Fruit fly (Drosophila melanogaster) whole organism, embryonic: ENCODE data around the gene cue.
A peak's percentile ranks its signal among the peaks of the same experiment; 100 is the strongest.

Experiments used
- Asciz ChIP-seq: fragments of 200-800 bp; sonication (Bioruptor generic); optimal IDR thresholded peaks from 2 replicates; lab custom pipeline; 2017; ENCODE audit warnings: missing biosample characterization, mild to moderate bottlenecking, missing genetic modification characterization, missing genetic modification reagents
- CG10462 ChIP-seq: fragments of 200-800 bp; sonication (Bioruptor generic); optimal IDR thresholded peaks from 2 replicates; lab custom pipeline; 2016; ENCODE audit warnings: missing biosample characterization, missing genetic modification characterization
- CG10565 ChIP-seq: fragments of 200-800 bp; sonication (Bioruptor generic); optimal IDR thresholded peaks from 3 replicates; lab custom pipeline; 2016; ENCODE audit warnings: missing biosample characterization, mild to moderate bottlenecking, missing genetic modification characterization
- CG12659 ChIP-seq: fragments of 200-800 bp; sonication (Bioruptor generic); optimal IDR thresholded peaks from 3 replicates; lab custom pipeline; 2017; ENCODE audit warnings: mild to moderate bottlenecking, missing biosample characterization, missing genetic modification reagents, missing genetic modification characterization
- CG12942 ChIP-seq: fragments of 200-800 bp; sonication (Bioruptor generic); optimal IDR thresholded peaks from 3 replicates; lab custom pipeline; 2016; ENCODE audit warnings: missing biosample characterization, missing genetic modification characterization
- CG13424 ChIP-seq: fragments of 200-800 bp; sonication (Bioruptor generic); optimal IDR thresholded peaks from 2 replicates; lab custom pipeline; 2019; ENCODE audit warnings: missing biosample characterization, mild to moderate bottlenecking, missing genetic modification characterization, moderate library complexity
- CG13624 ChIP-seq: fragments of 200-800 bp; sonication (Bioruptor generic); optimal IDR thresholded peaks from 2 replicates; lab custom pipeline; 2016; ENCODE audit warnings: missing biosample characterization, missing genetic modification characterization
- CG13775 ChIP-seq: fragments of 200-800 bp; sonication (Bioruptor generic); optimal IDR thresholded peaks from 3 replicates; lab custom pipeline; 2017; ENCODE audit warnings: missing biosample characterization, mild to moderate bottlenecking, missing genetic modification characterization
- CG14965 ChIP-seq: fragments of 200-800 bp; sonication (Bioruptor generic); optimal IDR thresholded peaks from 2 replicates; lab custom pipeline; 2016; ENCODE audit warnings: missing biosample characterization, missing genetic modification characterization, borderline replicate concordance
- CG15514 ChIP-seq: fragments of 200-800 bp; sonication (Bioruptor generic); optimal IDR thresholded peaks from 3 replicates; lab custom pipeline; 2017; ENCODE audit warnings: missing biosample characterization, missing genetic modification characterization, mild to moderate bottlenecking, moderate library complexity, missing genetic modification reagents
- CG1647 ChIP-seq: fragments of 200-800 bp; sonication (Bioruptor generic); optimal IDR thresholded peaks from 3 replicates; lab custom pipeline; 2016; ENCODE audit warnings: missing biosample characterization, missing genetic modification characterization
- CG16813 ChIP-seq: fragments of 200-800 bp; sonication (Bioruptor generic); IDR thresholded peaks from 3 replicates; pipeline ENCODE4 v1.3.6; 2022; ENCODE audit warnings: missing biosample characterization, missing genetic modification characterization; ENCODE audit not compliant: partially characterized antibody
- CG18262 ChIP-seq: fragments of 200-800 bp; optimal IDR thresholded peaks from 3 replicates; lab custom pipeline; 2019; ENCODE audit warnings: missing biosample characterization, mild to moderate bottlenecking, missing genetic modification characterization, moderate library complexity
- CG18476 ChIP-seq: fragments of 200-800 bp; sonication (Bioruptor generic); optimal IDR thresholded peaks from 2 replicates; lab custom pipeline; 2016; ENCODE audit warnings: missing biosample characterization, mild to moderate bottlenecking, missing genetic modification characterization
- CG2678 ChIP-seq: fragments of 200-800 bp; sonication (Bioruptor generic); optimal IDR thresholded peaks from 3 replicates; lab custom pipeline; 2019; ENCODE audit warnings: missing biosample characterization, mild to moderate bottlenecking, missing genetic modification characterization, moderate library complexity
- CG30020 ChIP-seq: fragments of 200-800 bp; optimal IDR thresholded peaks from 2 replicates; lab custom pipeline; 2019; ENCODE audit warnings: missing biosample characterization, mild to moderate bottlenecking, missing genetic modification characterization, moderate library complexity
- CG32532 ChIP-seq: fragments of 200-800 bp; sonication (Bioruptor generic); IDR thresholded peaks from 2 replicates; pipeline ENCODE4 v1.3.6; 2022; ENCODE audit warnings: missing biosample characterization, missing genetic modification characterization
- CG34224 ChIP-seq: fragments of 200-800 bp; sonication (Bioruptor generic); IDR thresholded peaks from 3 replicates; pipeline ENCODE4 v1.3.6; 2022; ENCODE audit warnings: missing biosample characterization, missing genetic modification characterization; ENCODE audit not compliant: partially characterized antibody
- CG3726 ChIP-seq: fragments of 200-800 bp; sonication (Bioruptor generic); IDR thresholded peaks from 3 replicates; pipeline ENCODE4, ENCODE4 v1.3.6; 2022; ENCODE audit warnings: missing biosample characterization, missing genetic modification characterization
- CG4404 ChIP-seq: fragments of 200-800 bp; sonication (Bioruptor generic); IDR thresholded peaks from 2 replicates; pipeline ENCODE4 v1.3.6; 2022; ENCODE audit warnings: missing biosample characterization, missing genetic modification characterization
- CG7786 ChIP-seq: fragments of 200-800 bp; sonication (Bioruptor generic); optimal IDR thresholded peaks from 2 replicates; lab custom pipeline; 2016; ENCODE audit warnings: missing biosample characterization, missing genetic modification characterization
- CG7987 ChIP-seq: fragments of 200-800 bp; sonication (Bioruptor generic); optimal IDR thresholded peaks from 2 replicates; lab custom pipeline; 2018; ENCODE audit warnings: missing biosample characterization, mild to moderate bottlenecking, missing genetic modification characterization, moderate library complexity
- CG8089 ChIP-seq: fragments of 200-800 bp; sonication (Bioruptor generic); optimal IDR thresholded peaks from 3 replicates; lab custom pipeline; 2016; ENCODE audit warnings: missing biosample characterization, missing genetic modification characterization
- CTCF ChIP-seq: fragments of 200-800 bp; sonication (Bioruptor generic); optimal IDR thresholded peaks from 2 replicates; lab custom pipeline; 2017; ENCODE audit warnings: missing biosample characterization, mild to moderate bottlenecking, missing genetic modification characterization, moderate library complexity
- CoRest ChIP-seq: fragments of 200-800 bp; sonication (Bioruptor generic); optimal IDR thresholded peaks from 3 replicates; lab custom pipeline; 2018; ENCODE audit warnings: missing biosample characterization, mild to moderate bottlenecking, missing genetic modification characterization, moderate library complexity
- CrebB ChIP-seq: fragments of 200-800 bp; sonication (Bioruptor generic); optimal IDR thresholded peaks from 3 replicates; lab custom pipeline; 2018; ENCODE audit warnings: missing biosample characterization, mild to moderate bottlenecking, missing genetic modification characterization
- D19B ChIP-seq: fragments of 200-800 bp; sonication (Bioruptor generic); optimal IDR thresholded peaks from 2 replicates; lab custom pipeline; 2017; ENCODE audit warnings: missing biosample characterization, mild to moderate bottlenecking, missing genetic modification characterization
- Max ChIP-seq: fragments of 200-800 bp; sonication (Bioruptor generic); optimal IDR thresholded peaks from 2 replicates; lab custom pipeline; 2016; ENCODE audit warnings: missing biosample characterization, mild to moderate bottlenecking, missing genetic modification characterization
- Nf-YA ChIP-seq: fragments of 200-800 bp; sonication (Bioruptor generic); IDR thresholded peaks from 2 replicates; pipeline ENCODE4 v1.3.6; 2022; ENCODE audit warnings: missing biosample characterization, missing genetic modification characterization
- Nf-YB ChIP-seq: fragments of 200-800 bp; sonication (Bioruptor generic); optimal IDR thresholded peaks from 3 replicates; lab custom pipeline; 2019; ENCODE audit warnings: missing biosample characterization, mild to moderate bottlenecking, missing genetic modification characterization, moderate library complexity
- Tbp ChIP-seq: fragments of >200 bp; optimal IDR thresholded peaks from 2 replicates; lab custom pipeline; 2018; ENCODE audit warnings: missing biosample characterization, missing genetic modification characterization
- aop ChIP-seq: fragments of 200-800 bp; sonication (Bioruptor generic); IDR thresholded peaks from 2 replicates; pipeline ENCODE4 v1.3.6; 2022; ENCODE audit warnings: missing biosample characterization, missing genetic modification characterization
- chinmo ChIP-seq: fragments of 200-800 bp; sonication (Bioruptor generic); IDR thresholded peaks from 4 replicates; pipeline ENCODE4 v1.3.6; 2022; ENCODE audit warnings: missing biosample characterization, missing genetic modification characterization; ENCODE audit not compliant: partially characterized antibody
- crp ChIP-seq, 2 experiments: fragments of 200-800 bp; sonication (Bioruptor generic); optimal IDR thresholded peaks; 2 replicates in 1 of 2; 3 replicates in 1 of 2; lab custom pipeline; 2017; ENCODE audit warnings: missing biosample characterization in 2 of 2, missing genetic modification characterization in 2 of 2, mild to moderate bottlenecking in 1 of 2, moderate library complexity in 1 of 2
- ems ChIP-seq: fragments of 200-800 bp; sonication (Bioruptor generic); optimal IDR thresholded peaks from 3 replicates; lab custom pipeline; 2016; ENCODE audit warnings: missing biosample characterization, missing genetic modification characterization
- eve ChIP-seq, 2 experiments: fragments of >200 bp; optimal IDR thresholded peaks; 2 replicates each; lab custom pipeline; 2017; ENCODE audit warnings: missing biosample characterization in 2 of 2, missing genetic modification characterization in 2 of 2
- fru ChIP-seq: fragments of >200 bp; optimal IDR thresholded peaks from 2 replicates; lab custom pipeline; 2017
- jumu ChIP-seq: fragments of 200-800 bp; sonication (Bioruptor generic); optimal IDR thresholded peaks from 3 replicates; lab custom pipeline; 2016; ENCODE audit warnings: missing biosample characterization, missing genetic modification characterization
- kni ChIP-seq: fragments of 200-800 bp; sonication (Bioruptor generic); optimal IDR thresholded peaks from 3 replicates; lab custom pipeline; 2017; ENCODE audit warnings: mild to moderate bottlenecking, missing biosample characterization, missing genetic modification reagents, missing genetic modification characterization
- knrl ChIP-seq: fragments of 200-800 bp; sonication (Bioruptor generic); IDR thresholded peaks from 3 replicates; pipeline ENCODE4 v1.3.6; 2022; ENCODE audit warnings: missing biosample characterization, missing genetic modification characterization; ENCODE audit not compliant: partially characterized antibody
- nau ChIP-seq: fragments of 200-800 bp; sonication (Bioruptor generic); optimal IDR thresholded peaks from 3 replicates; lab custom pipeline; 2017; ENCODE audit warnings: missing biosample characterization, mild to moderate bottlenecking, missing genetic modification characterization, missing genetic modification reagents
- odd ChIP-seq: fragments of 200-800 bp; sonication (Bioruptor generic); optimal IDR thresholded peaks from 2 replicates; lab custom pipeline; 2017; ENCODE audit warnings: missing biosample characterization, mild to moderate bottlenecking, missing genetic modification characterization
- p53 ChIP-seq: fragments of 200-800 bp; sonication (Bioruptor generic); optimal IDR thresholded peaks from 2 replicates; lab custom pipeline; 2016; ENCODE audit warnings: missing biosample characterization, missing genetic modification characterization
- pan ChIP-seq, 4 experiments: fragments of >200 bp in 3 of 4; fragments of 200-800 bp in 1 of 4; sonication (Bioruptor generic) in 1 of 4; optimal IDR thresholded peaks in 3 of 4; IDR thresholded peaks in 1 of 4; 2 replicates each; pipeline versions ENCODE4 v1.3.6 to Lab custom; 2017 to 2022; ENCODE audit warnings: missing biosample characterization in 2 of 4, missing genetic modification characterization in 2 of 4, mixed read lengths in 1 of 4
- peb ChIP-seq: fragments of 200-800 bp; sonication (Bioruptor generic); IDR thresholded peaks from 2 replicates; pipeline ENCODE4 v1.3.6; 2022; ENCODE audit warnings: missing biosample characterization, missing genetic modification characterization
- ranshi ChIP-seq: fragments of 200-800 bp; sonication (Bioruptor generic); IDR thresholded peaks from 2 replicates; pipeline ENCODE4 v1.3.6; 2022; ENCODE audit warnings: missing biosample characterization, missing genetic modification characterization
- run ChIP-seq: fragments of 200-800 bp; sonication (Bioruptor generic); optimal IDR thresholded peaks from 3 replicates; lab custom pipeline; 2018; ENCODE audit warnings: missing biosample characterization, mild to moderate bottlenecking, missing genetic modification characterization
- slbo ChIP-seq: fragments of 200-800 bp; sonication (Bioruptor generic); IDR thresholded peaks from 2 replicates; pipeline ENCODE4 v1.3.6; 2022; ENCODE audit warnings: missing biosample characterization, missing genetic modification characterization
- tgo ChIP-seq: fragments of 200-800 bp; sonication (Bioruptor generic); IDR thresholded peaks from 3 replicates; pipeline ENCODE4 v1.3.6; 2022; ENCODE audit warnings: missing biosample characterization, missing genetic modification characterization
- tin ChIP-seq: fragments of 200-800 bp; sonication (Bioruptor generic); optimal IDR thresholded peaks from 3 replicates; lab custom pipeline; 2016; ENCODE audit warnings: missing biosample characterization, missing genetic modification characterization
- zen2 ChIP-seq: fragments of 200-800 bp; sonication (Bioruptor generic); IDR thresholded peaks from 3 replicates; pipeline ENCODE4 v1.3.6; 2022; ENCODE audit warnings: missing biosample characterization, missing genetic modification characterization; ENCODE audit not compliant: partially characterized antibody

The cue gene

DNA sequence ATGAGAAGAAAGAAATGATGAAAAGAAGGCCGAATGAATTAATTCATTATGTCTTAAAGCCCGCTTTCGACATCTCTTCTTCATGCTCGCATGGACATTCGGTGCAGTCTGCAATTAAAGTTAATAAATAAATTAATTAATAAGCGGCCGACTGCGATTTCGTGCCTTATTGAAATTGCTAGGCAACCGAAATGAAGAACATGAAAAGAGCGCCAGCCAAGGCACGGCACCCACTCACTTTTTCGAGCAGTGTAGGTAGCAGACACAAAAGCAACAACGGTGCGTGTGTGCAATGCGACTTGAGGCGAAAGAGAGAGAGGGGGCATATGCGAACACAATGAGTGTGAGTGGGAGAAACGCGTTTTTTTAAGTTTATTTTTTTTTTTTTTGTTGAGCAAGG, 52.6 kb downstream of the cue start (continued):
- no peak for TF ChIP-seq CG12942
- no peak for TF ChIP-seq crp (GFP tag; optimal IDR thresholded peaks at IDR 0.05; lab: Kevin White, UChicago)
- TF ChIP-seq CG32532 (GFP tag; lab: Robert Waterston, UW): no peak
- peak; percentile 8 for TF ChIP-seq CG18476 (GFP tag; lab: Kevin White, UChicago)
- no peak for TF ChIP-seq Tbp (GFP tag; lab: Kevin White, UChicago)
- no peak for TF ChIP-seq ranshi (GFP tag; lab: Robert Waterston, UW)
- no peak for TF ChIP-seq odd (GFP tag; lab: Kevin White, UChicago)
- TF ChIP-seq CG8089 (GFP tag; lab: Kevin White, UChicago): no peak
- TF ChIP-seq CG1647: peak; percentile 6
- TF ChIP-seq CoRest: peak; percentile 19
- TF ChIP-seq Nf-YB: no peak
- no peak for TF ChIP-seq slbo (GFP tag; lab: Robert Waterston, UW)
- no peak for TF ChIP-seq zen2 (GFP tag; lab: Robert Waterston, UW)
- no peak for TF ChIP-seq CG15514 (GFP tag; lab: Kevin White, UChicago)
- TF ChIP-seq CG18262: peak; percentile 38
- TF ChIP-seq knrl (GFP tag; lab: Robert Waterston, UW): no peak
- no peak for TF ChIP-seq tin (GFP tag; lab: Kevin White, UChicago)
- no peak for TF ChIP-seq aop (GFP tag; lab: Robert Waterston, UW)
- no peak for TF ChIP-seq eve (GFP tag; optimal IDR thresholded peaks at IDR 0.05; lab: Kevin White, UChicago)
- TF ChIP-seq CrebB (tag; lab: Kevin White, UChicago): no peak
- peak; percentile 34 for TF ChIP-seq CG13424 (tag; lab: Kevin White, UChicago)
- no peak for TF ChIP-seq nau (GFP tag; lab: Kevin White, UChicago)
- TF ChIP-seq D19B (GFP tag; lab: Kevin White, UChicago): no peak
- TF ChIP-seq ems (GFP tag; lab: Kevin White, UChicago): no peak
- no peak for TF ChIP-seq CG4404 (GFP tag; lab: Robert Waterston, UW)
- no peak for TF ChIP-seq CG34224
- TF ChIP-seq CG14965 (GFP tag; lab: Kevin White, UChicago): no peak
- peak; percentile 3 for TF ChIP-seq CG2678 (tag; lab: Kevin White, UChicago)
- no peak for TF ChIP-seq Asciz (GFP tag; lab: Kevin White, UChicago)
- no peak for TF ChIP-seq CG13624 (GFP tag; lab: Kevin White, UChicago)
- TF ChIP-seq CG30020 (tag; lab: Kevin White, UChicago): no peak
- TF ChIP-seq CG7786 (GFP tag; lab: Kevin White, UChicago): no peak
- no peak for TF ChIP-seq CG7987
- no peak for TF ChIP-seq CG16813 (GFP tag; lab: Robert Waterston, UW)
- TF ChIP-seq CG13775 (GFP tag; lab: Kevin White, UChicago): peak; percentile 26
- 0 out of 2 replicates have a peak, but pooled peaks have one; percentile 31 for TF ChIP-seq Nf-YA (GFP tag; lab: Robert Waterston, UW)
- no peak for TF ChIP-seq CG10565 (GFP tag; lab: Kevin White, UChicago)
- TF ChIP-seq pan (optimal IDR thresholded peaks at IDR 0.05; lab: Kevin White, UChicago): no peak
- TF ChIP-seq pan (GFP tag; optimal IDR thresholded peaks at IDR 0.05 in 1 of 2, IDR thresholded peaks at IDR 0.05 in 1 of 2): no peak
- no peak for TF ChIP-seq tgo
- TF ChIP-seq p53 (GFP tag; lab: Kevin White, UChicago): no peak
- TF ChIP-seq fru (lab: Kevin White, UChicago): no peak
- no peak for TF ChIP-seq run (tag; lab: Kevin White, UChicago)
- no peak for TF ChIP-seq CG10462 (GFP tag; lab: Kevin White, UChicago)
- TF ChIP-seq kni (GFP tag; lab: Kevin White, UChicago): no peak
- no peak for TF ChIP-seq jumu
- TF ChIP-seq CG3726 (GFP tag; lab: Robert Waterston, UW): no peak
- TF ChIP-seq Max (GFP tag; lab: Kevin White, UChicago): no peak
- no peak for TF ChIP-seq chinmo (GFP tag; lab: Robert Waterston, UW)
- no peak for TF ChIP-seq CG12659 (GFP tag; lab: Kevin White, UChicago)
- no peak for TF ChIP-seq CTCF
- TF ChIP-seq peb: no peak
